Worm (Caenorhabditis elegans) whole organism, mixed stage, embryonic: Measurements from ENCODE around the gene trpp-6.

Experiments
- bed-3 ChIP-seq: fragments of 200-800 bp; sonication (Bioruptor generic); optimal IDR thresholded peaks from 3 replicates; lab custom pipeline; 2018; ENCODE audit warnings: mild to moderate bottlenecking, missing genetic modification characterization, moderate library complexity, missing compliant biosample characterization
- blmp-1 ChIP-seq: fragments of 150-350 bp; optimal IDR thresholded peaks from 2 replicates; lab custom pipeline; 2014; ENCODE audit warnings: missing biosample characterization, missing genetic modification characterization
- ceh-39 ChIP-seq: fragments of 150-350 bp; optimal IDR thresholded peaks from 2 replicates; lab custom pipeline; 2014; ENCODE audit warnings: missing biosample characterization, missing genetic modification characterization
- ceh-43 ChIP-seq: fragments of 200-800 bp; sonication (Bioruptor generic); optimal IDR thresholded peaks from 2 replicates; lab custom pipeline; 2018; ENCODE audit warnings: mild to moderate bottlenecking, missing genetic modification characterization, moderate library complexity, missing compliant biosample characterization
- ceh-83 ChIP-seq: fragments of 200-800 bp; sonication (Bioruptor generic); optimal IDR thresholded peaks from 2 replicates; lab custom pipeline; 2018; ENCODE audit warnings: mild to moderate bottlenecking, missing genetic modification characterization, missing compliant biosample characterization
- cnd-1 ChIP-seq: fragments of 200-800 bp; sonication (Bioruptor generic); optimal IDR thresholded peaks from 2 replicates; lab custom pipeline; 2018; ENCODE audit warnings: mild to moderate bottlenecking, missing genetic modification characterization, missing compliant biosample characterization
- drap-1 ChIP-seq: fragments of 200-800 bp; sonication (Bioruptor generic); optimal IDR thresholded peaks from 3 replicates; lab custom pipeline; 2018; ENCODE audit warnings: mild to moderate bottlenecking, missing genetic modification characterization, missing compliant biosample characterization
- elt-1 ChIP-seq: sonication (generic microtip); optimal IDR thresholded peaks from 2 replicates; lab custom pipeline; 2017; ENCODE audit warnings: missing genetic modification characterization, mild to moderate bottlenecking, missing compliant biosample characterization, antibody characterized with exemption, moderate library complexity, borderline replicate concordance; ENCODE audit not compliant: insufficient read depth
- elt-3 ChIP-seq: fragments of 150-350 bp; optimal IDR thresholded peaks from 2 replicates; lab custom pipeline; 2014; ENCODE audit warnings: missing biosample characterization, missing genetic modification characterization
- flh-1 ChIP-seq: fragments of 200-800 bp; sonication (Bioruptor generic); optimal IDR thresholded peaks from 2 replicates; lab custom pipeline; 2018; ENCODE audit warnings: mild to moderate bottlenecking, missing genetic modification characterization, moderate library complexity, missing compliant biosample characterization
- ham-2 ChIP-seq: fragments of 200-800 bp; sonication (Bioruptor generic); optimal IDR thresholded peaks from 2 replicates; lab custom pipeline; 2018; ENCODE audit warnings: mild to moderate bottlenecking, missing genetic modification characterization, missing compliant biosample characterization
- hlh-1 ChIP-seq: fragments of 150-350 bp; optimal IDR thresholded peaks from 2 replicates; lab custom pipeline; 2014; ENCODE audit warnings: missing biosample characterization, missing genetic modification reagents, missing genetic modification characterization
- lin-13 ChIP-seq: fragments of 150-350 bp; optimal IDR thresholded peaks from 2 replicates; lab custom pipeline; 2014; ENCODE audit warnings: missing biosample characterization, missing genetic modification characterization
- lin-32 ChIP-seq: fragments of 200-800 bp; sonication (Bioruptor generic); optimal IDR thresholded peaks from 2 replicates; lab custom pipeline; 2018; ENCODE audit warnings: mild to moderate bottlenecking, missing genetic modification characterization, missing compliant biosample characterization
- lsy-2 ChIP-seq: fragments of 150-350 bp; optimal IDR thresholded peaks from 2 replicates; lab custom pipeline; 2014; ENCODE audit warnings: missing biosample characterization, missing genetic modification characterization
- mab-5 ChIP-seq: fragments of 150-350 bp; optimal IDR thresholded peaks from 2 replicates; lab custom pipeline; 2014; ENCODE audit warnings: missing biosample characterization, missing genetic modification characterization
- mep-1 ChIP-seq: fragments of 150-350 bp; optimal IDR thresholded peaks from 2 replicates; lab custom pipeline; 2017; ENCODE audit warnings: missing biosample characterization, missing genetic modification reagents, missing genetic modification characterization, inconsistent platforms
- mls-2 ChIP-seq: sonication (generic microtip); optimal IDR thresholded peaks from 2 replicates; lab custom pipeline; 2016; ENCODE audit warnings: mild to moderate bottlenecking, missing genetic modification characterization, moderate library complexity, missing compliant biosample characterization
- nhr-12 ChIP-seq: fragments of 150-350 bp; optimal IDR thresholded peaks from 2 replicates; lab custom pipeline; 2014; ENCODE audit warnings: missing biosample characterization, missing genetic modification characterization
- nhr-237 ChIP-seq: fragments of 150-350 bp; optimal IDR thresholded peaks from 2 replicates; lab custom pipeline; 2014; ENCODE audit warnings: missing biosample characterization, missing genetic modification characterization
- nhr-28 ChIP-seq: fragments of 150-350 bp; optimal IDR thresholded peaks from 2 replicates; lab custom pipeline; 2014; ENCODE audit warnings: missing biosample characterization, missing genetic modification characterization
- nhr-76 ChIP-seq: sonication (generic microtip); optimal IDR thresholded peaks from 2 replicates; lab custom pipeline; 2017; ENCODE audit warnings: missing biosample characterization, missing genetic modification characterization
- pha-4 ChIP-seq: fragments of 150-350 bp; optimal IDR thresholded peaks from 2 replicates; lab custom pipeline; 2018; ENCODE audit warnings: missing biosample characterization, missing genetic modification reagents, missing genetic modification characterization
- sem-2 ChIP-seq: fragments of 200-800 bp; sonication (Bioruptor generic); optimal IDR thresholded peaks from 2 replicates; lab custom pipeline; 2018; ENCODE audit warnings: mild to moderate bottlenecking, missing genetic modification characterization, missing compliant biosample characterization
- snpc-4 ChIP-seq: fragments of 150-350 bp; optimal IDR thresholded peaks from 2 replicates; lab custom pipeline; 2014; ENCODE audit warnings: missing biosample characterization, missing genetic modification characterization
- tbx-8 ChIP-seq: fragments of 200-800 bp; sonication (Bioruptor generic); optimal IDR thresholded peaks from 2 replicates; lab custom pipeline; 2018; ENCODE audit warnings: mild to moderate bottlenecking, missing genetic modification characterization, moderate library complexity, missing compliant biosample characterization
- unc-120 ChIP-seq: sonication (generic microtip); optimal IDR thresholded peaks from 2 replicates; lab custom pipeline; 2017; ENCODE audit warnings: missing genetic modification characterization, missing compliant biosample characterization; ENCODE audit not compliant: poor library complexity, severe bottlenecking
- unc-39 ChIP-seq: fragments of 150-350 bp; optimal IDR thresholded peaks from 2 replicates; lab custom pipeline; 2014; ENCODE audit warnings: missing biosample characterization, missing genetic modification characterization
- unc-62 ChIP-seq: fragments of 150-350 bp; optimal IDR thresholded peaks from 2 replicates; lab custom pipeline; 2014; ENCODE audit warnings: missing biosample characterization, missing genetic modification reagents, missing genetic modification characterization
- zip-8 ChIP-seq: fragments of 150-350 bp; optimal IDR thresholded peaks from 2 replicates; lab custom pipeline; 2014; ENCODE audit warnings: missing biosample characterization, missing genetic modification characterization
- ztf-11 ChIP-seq: fragments of 150-350 bp; optimal IDR thresholded peaks from 2 replicates; lab custom pipeline; 2014; ENCODE audit warnings: missing biosample characterization, missing genetic modification characterization

The trpp-6 gene

DNA sequence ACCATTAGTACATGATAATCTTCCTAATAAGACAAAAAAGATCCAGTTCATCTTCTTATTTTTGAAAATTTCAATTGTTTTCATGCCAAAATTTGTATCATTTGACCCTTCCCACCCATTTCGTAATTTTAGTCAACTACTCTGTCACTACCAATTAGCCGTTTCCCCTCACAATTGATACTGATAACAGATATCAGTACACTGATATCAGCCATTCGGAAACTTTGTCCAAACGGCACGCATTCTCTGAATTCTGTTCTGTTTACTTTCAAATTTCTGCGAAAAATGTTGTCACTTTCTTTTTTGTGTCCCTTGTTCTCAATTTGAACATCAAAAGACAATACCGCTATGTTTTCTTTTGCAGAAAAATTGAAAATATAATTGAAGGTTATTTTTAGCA, 20.9 kb downstream of the trpp-6 start:
- TF ChIP-seq flh-1 (GFP tag; lab: Kevin White, UChicago) (no peak), elt-3 (tag; lab: Kevin White, UChicago) (peak; percentile 38)

DNA sequence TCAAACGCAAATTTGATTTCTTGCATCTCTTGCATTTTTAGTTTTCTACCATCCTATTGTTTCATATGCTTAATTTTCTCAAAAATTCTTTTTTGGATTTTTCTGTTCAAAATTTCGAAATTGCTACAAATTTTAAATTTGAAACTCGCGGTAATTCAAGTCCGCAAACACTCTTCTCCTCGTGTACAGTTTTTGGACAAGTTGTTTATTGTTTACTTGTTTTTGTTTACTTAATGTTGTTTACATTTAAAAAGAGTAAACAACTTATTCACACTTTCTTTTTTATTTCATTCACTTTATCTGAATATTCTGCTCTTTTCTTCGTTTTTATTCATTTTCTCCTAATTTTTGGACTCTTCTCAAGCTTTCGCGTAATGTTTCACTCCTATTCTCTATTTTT, 26.6 kb downstream of the trpp-6 start:
- TF ChIP-seq unc-62 (GFP tag; lab: Kevin White, UChicago) (no peak), mls-2 (tag; lab: Kevin White, UChicago) (no peak), elt-1 (tag; lab: Kevin White, UChicago) (no peak), hlh-1 (tag; lab: Kevin White, UChicago) (no peak), ham-2 (GFP tag; lab: Kevin White, UChicago) (no peak), zip-8 (tag; lab: Kevin White, UChicago) (no peak), lin-32 (GFP tag; lab: Kevin White, UChicago) (no peak), pha-4 (tag; lab: Kevin White, UChicago) (no peak), nhr-76 (tag; lab: Kevin White, UChicago) (no peak), unc-39 (tag; lab: Kevin White, UChicago) (no peak), nhr-28 (tag; lab: Kevin White, UChicago) (no peak), mab-5 (tag; lab: Kevin White, UChicago) (no peak), snpc-4 (tag; lab: Kevin White, UChicago) (no peak), unc-120 (tag; lab: Kevin White, UChicago) (no peak), elt-3 (tag; lab: Kevin White, UChicago) (no peak), tbx-8 (GFP tag; lab: Kevin White, UChicago) (no peak), ceh-83 (no peak), ceh-43 (GFP tag; lab: Kevin White, UChicago) (no peak), nhr-237 (no peak), cnd-1 (tag; lab: Kevin White, UChicago) (no peak)

DNA sequence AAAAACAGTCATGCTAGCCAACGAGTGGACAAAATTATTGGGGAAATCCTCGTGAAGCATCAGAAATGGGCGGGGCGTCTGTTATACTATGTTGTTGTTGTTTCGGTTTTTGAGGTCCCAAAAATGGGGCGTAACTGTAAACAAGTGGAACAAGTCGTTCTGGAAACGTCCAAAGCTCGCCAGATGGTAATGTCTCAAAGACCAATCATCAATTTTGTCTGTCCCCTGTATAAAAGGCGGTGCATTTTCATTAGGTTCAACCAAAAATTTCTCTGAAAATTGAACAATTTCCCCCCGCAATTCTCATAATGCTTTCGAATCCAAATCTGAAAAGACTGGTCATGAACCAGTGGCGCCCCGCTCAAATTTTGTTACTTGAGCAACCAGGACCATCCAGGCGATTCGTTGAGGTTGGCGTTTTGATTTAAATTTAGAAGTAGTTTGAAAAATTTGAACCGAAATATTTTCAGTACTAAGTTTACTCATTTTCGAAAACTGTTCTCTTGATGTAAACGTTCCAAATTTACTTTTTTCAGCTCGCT, 27.5 kb downstream of the trpp-6 start:
- TF ChIP-seq elt-3 (tag; lab: Kevin White, UChicago) (no peak), lin-32 (GFP tag; lab: Kevin White, UChicago) (no peak), ceh-43 (GFP tag; lab: Kevin White, UChicago) (no peak), ztf-11 (no peak), nhr-237 (no peak), zip-8 (tag; lab: Kevin White, UChicago) (no peak), unc-39 (tag; lab: Kevin White, UChicago) (no peak), snpc-4 (tag; lab: Kevin White, UChicago) (no peak), tbx-8 (GFP tag; lab: Kevin White, UChicago) (no peak), nhr-12 (tag; lab: Kevin White, UChicago) (no peak), mls-2 (tag; lab: Kevin White, UChicago) (no peak), cnd-1 (tag; lab: Kevin White, UChicago) (no peak), sem-2 (GFP tag; lab: Kevin White, UChicago) (no peak), ham-2 (GFP tag; lab: Kevin White, UChicago) (no peak), mep-1 (tag; lab: Kevin White, UChicago) (no peak), lsy-2 (tag; lab: Kevin White, UChicago) (no peak), elt-1 (tag; lab: Kevin White, UChicago) (no peak)

DNA sequence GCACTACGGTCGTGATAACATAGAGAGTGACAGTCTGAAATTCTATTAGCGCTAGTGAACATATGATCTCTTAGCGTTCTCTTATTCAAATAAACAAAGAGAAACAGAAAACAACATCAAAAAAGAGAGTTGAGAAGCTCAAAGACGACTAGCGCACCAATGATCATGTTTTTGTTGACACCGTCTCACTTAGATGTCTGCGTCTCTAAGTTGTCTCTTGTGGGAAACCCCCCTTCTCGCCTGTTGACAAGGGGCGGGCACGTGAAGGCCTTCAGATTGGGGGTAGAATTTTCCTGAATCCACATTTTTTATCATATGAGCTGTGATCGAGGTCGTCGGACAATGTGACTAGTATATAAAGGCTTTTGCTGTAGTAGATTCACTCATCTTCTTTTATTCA, 28.2 kb downstream of the trpp-6 start:
- TF ChIP-seq lin-32 (GFP tag; lab: Kevin White, UChicago) (no peak), ham-2 (GFP tag; lab: Kevin White, UChicago) (no peak), sem-2 (GFP tag; lab: Kevin White, UChicago) (no peak)

DNA sequence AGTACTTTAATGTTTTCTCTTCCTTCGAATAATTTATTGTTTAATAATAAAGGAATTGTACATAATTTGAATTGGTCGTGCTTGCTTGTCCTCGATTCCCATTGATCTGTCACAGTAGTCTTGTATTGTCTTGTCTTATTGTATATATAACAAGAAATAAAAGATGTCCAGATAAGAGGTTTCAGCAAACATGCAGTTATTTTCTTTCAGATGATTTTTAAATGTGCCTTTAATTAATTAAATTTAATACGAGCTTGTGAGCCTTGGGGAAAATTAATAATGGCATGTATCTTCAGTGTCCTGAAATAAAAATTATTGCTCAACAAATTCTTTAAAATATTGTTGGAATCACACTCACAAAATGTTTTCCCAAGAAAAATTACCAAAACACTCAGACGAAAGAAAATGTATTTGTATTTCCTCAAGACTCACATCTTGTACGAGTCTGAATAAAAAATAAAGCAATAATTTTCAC, 31.4 kb downstream of the trpp-6 start:
- no peak for TF ChIP-seq bed-3
- TF ChIP-seq ham-2 (GFP tag; lab: Kevin White, UChicago), result no peak
- TF ChIP-seq nhr-12 (tag; lab: Kevin White, UChicago), result no peak
- no peak for TF ChIP-seq mab-5 (tag; lab: Kevin White, UChicago)
- TF ChIP-seq cnd-1 (tag; lab: Kevin White, UChicago), result no peak
- TF ChIP-seq zip-8 (tag; lab: Kevin White, UChicago), result no peak
- TF ChIP-seq mep-1 (tag; lab: Kevin White, UChicago), result no peak
- no peak for TF ChIP-seq nhr-76 (tag; lab: Kevin White, UChicago)
- TF ChIP-seq hlh-1 (tag; lab: Kevin White, UChicago), result no peak
- no peak for TF ChIP-seq drap-1 (GFP tag; lab: Kevin White, UChicago)
- no peak for TF ChIP-seq nhr-237
- no peak for TF ChIP-seq blmp-1
- TF ChIP-seq lin-13, result no peak
- TF ChIP-seq tbx-8 (GFP tag; lab: Kevin White, UChicago), result no peak
- no peak for TF ChIP-seq lsy-2 (tag; lab: Kevin White, UChicago)
- TF ChIP-seq ceh-39 (tag; lab: Kevin White, UChicago), result no peak
- TF ChIP-seq unc-120 (tag; lab: Kevin White, UChicago), result no peak
- no peak for TF ChIP-seq mls-2 (tag; lab: Kevin White, UChicago)
- TF ChIP-seq unc-39 (tag; lab: Kevin White, UChicago), result no peak
